Fruit fly (Drosophila melanogaster): ENCODE measurements around the gene CG3655.

dm6 chrX:1134053-1135005, at the start of gene CG3655:
- no peak for TF ChIP-seq CG8478 (optimal IDR thresholded peaks at IDR 0.05)
- TF ChIP-seq Dll (optimal IDR thresholded peaks at IDR 0.05), result peak; percentile 19

Measured in whole organism.